Fruit fly (Drosophila melanogaster): ENCODE measurements around the gene CG9525.

CG9525 gene

DNA sequence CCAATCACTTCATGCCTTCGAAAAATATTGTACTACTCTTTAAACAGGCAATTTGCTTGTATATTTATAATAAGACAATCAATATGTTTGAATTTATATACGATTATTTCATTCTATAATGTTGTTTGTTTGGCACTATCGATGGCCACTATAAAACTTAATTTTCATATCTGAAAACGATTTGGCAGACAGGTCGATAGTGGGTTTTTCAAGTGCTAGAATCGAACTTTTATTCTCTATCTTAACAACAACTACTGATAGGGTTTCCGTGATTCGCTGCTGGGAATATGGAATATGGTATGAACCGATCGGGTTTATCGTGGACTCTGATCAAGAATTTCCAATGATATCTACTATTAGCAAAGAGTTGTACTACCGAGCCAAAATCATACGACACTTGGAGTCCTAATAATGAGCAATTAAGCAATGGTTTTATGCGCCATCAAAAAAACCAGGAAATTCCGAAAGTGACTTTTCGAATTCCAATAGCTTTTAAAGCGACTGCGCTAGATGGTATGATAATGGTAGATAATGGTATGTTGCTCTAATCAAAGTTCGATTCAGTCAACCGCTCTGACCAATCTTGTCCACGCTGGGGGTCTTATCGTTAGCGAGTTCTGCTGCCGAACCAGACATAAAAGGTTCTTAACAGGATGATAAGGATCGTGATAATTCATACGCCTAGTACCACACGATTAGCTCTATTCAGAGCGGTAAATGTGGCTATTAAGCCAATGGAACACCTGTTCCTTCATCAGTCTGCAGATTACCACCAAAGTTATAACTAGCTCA, 31.7 kb upstream of the CG9525 start, which contains the start of gene CG17906 (continued):
- TF ChIP-seq HmgZ (tag; optimal IDR thresholded peaks at IDR 0.05) (no peak), dimm (GFP tag; IDR thresholded peaks at IDR 0.05) (no peak), vfl (GFP tag; optimal IDR thresholded peaks at IDR 0.05) (no peak), da (GFP tag; optimal IDR thresholded peaks at IDR 0.05) (no peak), chm (GFP tag; IDR thresholded peaks at IDR 0.05) (no peak), exex (tag; optimal IDR thresholded peaks at IDR 0.05) (peak; percentile 92), NFAT (GFP tag; IDR thresholded peaks at IDR 0.05) (no peak), CG16813 (GFP tag; IDR thresholded peaks at IDR 0.05; ENCODE audit: partially characterized antibody) (no peak), Oaz (GFP tag; IDR thresholded peaks at IDR 0.05) (no peak), CG17802 (tag; optimal IDR thresholded peaks at IDR 0.05) (no peak), Ets65A (GFP tag) (no peak), aop (GFP tag; IDR thresholded peaks at IDR 0.05) (no peak), CG8089 (GFP tag; optimal IDR thresholded peaks at IDR 0.05) (no peak), CG1832 (GFP tag; optimal IDR thresholded peaks at IDR 0.05) (no peak), chn (GFP tag; optimal IDR thresholded peaks at IDR 0.05) (no peak), CG12391 (tag; optimal IDR thresholded peaks at IDR 0.05) (no peak), CG13624 (GFP tag; optimal IDR thresholded peaks at IDR 0.05) (no peak), HLH3B (GFP tag; IDR thresholded peaks at IDR 0.05) (no peak), CG34376 (GFP tag; optimal IDR thresholded peaks at IDR 0.05) (peak; percentile 56), Abd-B (GFP tag; optimal IDR thresholded peaks at IDR 0.05) (no peak), seq (GFP tag; IDR thresholded peaks at IDR 0.05) (no peak), CG43689 (GFP tag; IDR thresholded peaks at IDR 0.05) (no peak), CG15269 (tag; optimal IDR thresholded peaks at IDR 0.05) (no peak), bab2 (GFP tag; optimal IDR thresholded peaks at IDR 0.05) (no peak), chif (GFP tag; optimal IDR thresholded peaks at IDR 0.05) (no peak), psq (GFP tag; optimal IDR thresholded peaks at IDR 0.05) (no peak), CG9609 (GFP tag; optimal IDR thresholded peaks at IDR 0.05) (no peak), Sox102F (GFP tag; optimal IDR thresholded peaks at IDR 0.05) (no peak), CG4820 (GFP tag; optimal IDR thresholded peaks at IDR 0.05) (no peak), lmd (GFP tag; IDR thresholded peaks at IDR 0.05) (no peak)

- TF ChIP-seq sd (tag; optimal IDR thresholded peaks at IDR 0.05) = peak; percentile 20
- peak; percentile 40 for TF ChIP-seq Hey (tag; optimal IDR thresholded peaks at IDR 0.05)
- TF ChIP-seq CG8281 (tag; optimal IDR thresholded peaks at IDR 0.05) = no peak
- TF ChIP-seq mirr (GFP tag; optimal IDR thresholded peaks at IDR 0.05) = peak; percentile 26
- peak; percentile 66 for TF ChIP-seq cwo (GFP tag; optimal IDR thresholded peaks at IDR 0.05)
- no peak for TF ChIP-seq pnt (GFP tag; optimal IDR thresholded peaks at IDR 0.05)
- TF ChIP-seq CG10543 (GFP tag; optimal IDR thresholded peaks at IDR 0.05) = peak; percentile 45
- peak; percentile 0 for TF ChIP-seq HmgZ (tag; optimal IDR thresholded peaks at IDR 0.05)
- no peak for TF ChIP-seq Neu2 (GFP tag; optimal IDR thresholded peaks at IDR 0.05; ENCODE audit: borderline replicate concordance)
- peak; percentile 18 for TF ChIP-seq CG18599 (GFP tag; optimal IDR thresholded peaks at IDR 0.05)
- TF ChIP-seq CG6175 (GFP tag; IDR thresholded peaks at IDR 0.05) = no peak
- no peak for TF ChIP-seq ara (GFP tag; IDR thresholded peaks at IDR 0.05)
- TF ChIP-seq Camta (GFP tag; optimal IDR thresholded peaks at IDR 0.05) = no peak
- TF ChIP-seq CG10565 (GFP tag; optimal IDR thresholded peaks at IDR 0.05) = no peak
- TF ChIP-seq rib (GFP tag; IDR thresholded peaks at IDR 0.05) = no peak
- peak; percentile 34 for TF ChIP-seq Deaf1 (tag; optimal IDR thresholded peaks at IDR 0.05)
- peak; percentile 95 for TF ChIP-seq sug (tag; optimal IDR thresholded peaks at IDR 0.05)
- TF ChIP-seq grn (GFP tag; optimal IDR thresholded peaks at IDR 0.05) = peak; percentile 65
- TF ChIP-seq sob (GFP tag; IDR thresholded peaks at IDR 0.05) = no peak
- no peak for TF ChIP-seq da (GFP tag; optimal IDR thresholded peaks at IDR 0.05)
- peak; percentile 95 for TF ChIP-seq exex (tag; optimal IDR thresholded peaks at IDR 0.05)
- TF ChIP-seq Med (GFP tag) = peak; percentile 53
- TF ChIP-seq CG15479 (GFP tag; optimal IDR thresholded peaks at IDR 0.05) = no peak
- TF ChIP-seq CG14014 (GFP tag; IDR thresholded peaks at IDR 0.05) = no peak
Observed at dm6 chr2L:8991583-8991982, 29.4 kb upstream of the CG9525 start, which contains the start of gene CG9555. Gene CG9555 (plus strand): TSS chr2L:8991735.

All from whole organism, embryonic.